Fruit fly (Drosophila melanogaster) whole organism, embryonic: ENCODE measurements around the gene Pebp1.

Experiments
- Abd-B ChIP-seq: fragments of 200-800 bp; sonication (Bioruptor generic); optimal IDR thresholded peaks from 2 replicates; lab custom pipeline; 2018; ENCODE audit warnings: missing biosample characterization, mild to moderate bottlenecking, missing genetic modification characterization, moderate library complexity
- Ada2b ChIP-seq: fragments of 200-800 bp; sonication (Bioruptor generic); IDR thresholded peaks from 2 replicates; pipeline ENCODE4 v1.3.6; 2022; ENCODE audit warnings: missing biosample characterization, missing genetic modification characterization
- Adf1 ChIP-seq: fragments of 200-800 bp; sonication (Bioruptor generic); IDR thresholded peaks from 2 replicates; pipeline ENCODE4 v1.3.6; 2022; ENCODE audit warnings: missing biosample characterization, missing genetic modification characterization
- B-H2 ChIP-seq: fragments of 200-800 bp; sonication (Bioruptor generic); optimal IDR thresholded peaks from 2 replicates; lab custom pipeline; 2018; ENCODE audit warnings: missing biosample characterization, mild to moderate bottlenecking, missing genetic modification characterization
- CG12744 ChIP-seq: fragments of 200-800 bp; sonication (Bioruptor generic); optimal IDR thresholded peaks from 2 replicates; lab custom pipeline; 2016; ENCODE audit warnings: missing biosample characterization, missing genetic modification characterization
- CG13287 ChIP-seq: fragments of 200-800 bp; sonication (Bioruptor generic); IDR thresholded peaks from 2 replicates; pipeline ENCODE4 v1.3.6; 2022; ENCODE audit warnings: missing biosample characterization, missing genetic modification characterization; ENCODE audit not compliant: partially characterized antibody
- CG13624 ChIP-seq: fragments of 200-800 bp; sonication (Bioruptor generic); optimal IDR thresholded peaks from 2 replicates; lab custom pipeline; 2016; ENCODE audit warnings: missing biosample characterization, missing genetic modification characterization
- CG14667 ChIP-seq: fragments of 200-800 bp; sonication (Bioruptor generic); IDR thresholded peaks from 2 replicates; pipeline ENCODE4 v1.3.6; 2022; ENCODE audit warnings: missing biosample characterization, missing genetic modification characterization
- CG14860 ChIP-seq: fragments of 200-800 bp; sonication (Bioruptor generic); IDR thresholded peaks from 3 replicates; pipeline ENCODE4 v1.3.6; 2022; ENCODE audit warnings: missing biosample characterization, missing genetic modification characterization; ENCODE audit not compliant: partially characterized antibody
- CG14965 ChIP-seq: fragments of 200-800 bp; sonication (Bioruptor generic); optimal IDR thresholded peaks from 2 replicates; lab custom pipeline; 2016; ENCODE audit warnings: missing biosample characterization, missing genetic modification characterization, borderline replicate concordance
- CG15269 ChIP-seq: fragments of 200-800 bp; sonication (Bioruptor generic); optimal IDR thresholded peaks from 2 replicates; lab custom pipeline; 2018; ENCODE audit warnings: missing biosample characterization, mild to moderate bottlenecking, missing genetic modification characterization, moderate library complexity
- CG15479 ChIP-seq: fragments of 200-800 bp; sonication (Bioruptor generic); optimal IDR thresholded peaks from 3 replicates; lab custom pipeline; 2019; ENCODE audit warnings: missing biosample characterization, mild to moderate bottlenecking, missing genetic modification characterization, moderate library complexity
- CG1603 ChIP-seq: fragments of 200-800 bp; sonication (Bioruptor generic); optimal IDR thresholded peaks from 2 replicates; lab custom pipeline; 2019; ENCODE audit warnings: missing biosample characterization, mild to moderate bottlenecking, missing genetic modification characterization, moderate library complexity
- CG16863 ChIP-seq: fragments of 200-800 bp; sonication (Bioruptor generic); optimal IDR thresholded peaks from 3 replicates; lab custom pipeline; 2016; ENCODE audit warnings: missing biosample characterization, missing genetic modification characterization
- CG17328 ChIP-seq: fragments of 200-800 bp; sonication (Bioruptor generic); IDR thresholded peaks from 2 replicates; pipeline ENCODE4 v1.3.6; 2022; ENCODE audit warnings: missing biosample characterization, missing genetic modification characterization
- CG17385 ChIP-seq: fragments of 200-800 bp; sonication (Bioruptor generic); optimal IDR thresholded peaks from 3 replicates; lab custom pipeline; 2018; ENCODE audit warnings: missing biosample characterization, mild to moderate bottlenecking, missing genetic modification characterization
- CG17829 ChIP-seq: fragments of 200-800 bp; optimal IDR thresholded peaks from 2 replicates; lab custom pipeline; 2019; ENCODE audit warnings: missing biosample characterization, mild to moderate bottlenecking, missing genetic modification characterization, moderate library complexity
- CG17912 ChIP-seq: fragments of 200-800 bp; sonication (Bioruptor generic); optimal IDR thresholded peaks from 2 replicates; lab custom pipeline; 2018; ENCODE audit warnings: missing biosample characterization, mild to moderate bottlenecking, missing genetic modification characterization
- CG1832 ChIP-seq: fragments of 200-800 bp; sonication (Bioruptor generic); optimal IDR thresholded peaks from 2 replicates; lab custom pipeline; 2017; ENCODE audit warnings: missing biosample characterization, mild to moderate bottlenecking, missing genetic modification characterization, inconsistent platforms
- CG7745 ChIP-seq: fragments of 200-800 bp; sonication (Bioruptor generic); optimal IDR thresholded peaks from 2 replicates; lab custom pipeline; 2018; ENCODE audit warnings: missing biosample characterization, mild to moderate bottlenecking, missing genetic modification characterization, moderate library complexity
- CrebB ChIP-seq: fragments of 200-800 bp; sonication (Bioruptor generic); optimal IDR thresholded peaks from 3 replicates; lab custom pipeline; 2018; ENCODE audit warnings: missing biosample characterization, mild to moderate bottlenecking, missing genetic modification characterization
- E2f2 ChIP-seq: fragments of 200-800 bp; sonication (Bioruptor generic); IDR thresholded peaks from 2 replicates; pipeline ENCODE4 v1.3.6; 2022; ENCODE audit warnings: missing biosample characterization, missing genetic modification characterization
- HLHmδ ChIP-seq: fragments of 200-800 bp; sonication (Bioruptor generic); optimal IDR thresholded peaks from 2 replicates; lab custom pipeline; 2018; ENCODE audit warnings: missing biosample characterization, mild to moderate bottlenecking, missing genetic modification characterization, moderate library complexity
- Kr ChIP-seq: fragments of 200-800 bp; sonication (Bioruptor generic); optimal IDR thresholded peaks from 2 replicates; lab custom pipeline; 2017; ENCODE audit warnings: missing biosample characterization, mild to moderate bottlenecking, missing genetic modification characterization
- NC2α ChIP-seq: fragments of 200-800 bp; sonication (Bioruptor generic); optimal IDR thresholded peaks from 2 replicates; lab custom pipeline; 2016; ENCODE audit warnings: missing biosample characterization, missing genetic modification characterization
- Nf-YA ChIP-seq: fragments of 200-800 bp; sonication (Bioruptor generic); IDR thresholded peaks from 2 replicates; pipeline ENCODE4 v1.3.6; 2022; ENCODE audit warnings: missing biosample characterization, missing genetic modification characterization
- Sry-β ChIP-seq: fragments of 200-800 bp; sonication (Bioruptor generic); optimal IDR thresholded peaks from 2 replicates; lab custom pipeline; 2018; ENCODE audit warnings: missing biosample characterization, mild to moderate bottlenecking, missing genetic modification characterization, moderate library complexity
- ac ChIP-seq: fragments of 200-800 bp; sonication (Bioruptor generic); optimal IDR thresholded peaks from 3 replicates; lab custom pipeline; 2017; ENCODE audit warnings: missing biosample characterization, mild to moderate bottlenecking, missing genetic modification characterization
- bowl ChIP-seq: fragments of 200-800 bp; sonication (Bioruptor generic); IDR thresholded peaks from 2 replicates; pipeline ENCODE4 v1.3.6; 2022; ENCODE audit warnings: missing biosample characterization, missing genetic modification characterization
- bsh ChIP-seq, 2 experiments: fragments of 200-800 bp; sonication (Bioruptor generic); optimal IDR thresholded peaks; 2 replicates each; lab custom pipeline; 2017 to 2018; ENCODE audit warnings: mild to moderate bottlenecking in 2 of 2, missing biosample characterization in 2 of 2, missing genetic modification characterization in 2 of 2, moderate library complexity in 1 of 2
- btn ChIP-seq: fragments of 200-800 bp; sonication (Bioruptor generic); optimal IDR thresholded peaks from 2 replicates; lab custom pipeline; 2016; ENCODE audit warnings: missing biosample characterization, missing genetic modification characterization
- dmrt11E ChIP-seq: fragments of 200-800 bp; sonication (Bioruptor generic); optimal IDR thresholded peaks from 3 replicates; lab custom pipeline; 2018; ENCODE audit warnings: missing biosample characterization, mild to moderate bottlenecking, missing genetic modification characterization, moderate library complexity
- dpn ChIP-seq, 2 experiments: fragments of 200-800 bp; sonication (Bioruptor generic); optimal IDR thresholded peaks; 3 replicates each; lab custom pipeline; 2016; ENCODE audit warnings: missing biosample characterization in 2 of 2, missing genetic modification characterization in 2 of 2
- dysf ChIP-seq: fragments of 200-800 bp; sonication (Bioruptor generic); IDR thresholded peaks from 3 replicates; pipeline ENCODE4 v1.3.6; 2022; ENCODE audit warnings: missing biosample characterization, missing genetic modification characterization
- fd64A ChIP-seq: fragments of 200-800 bp; sonication (Bioruptor generic); optimal IDR thresholded peaks from 3 replicates; lab custom pipeline; 2018; ENCODE audit warnings: missing biosample characterization, mild to moderate bottlenecking, missing genetic modification characterization
- fru ChIP-seq: fragments of >200 bp; optimal IDR thresholded peaks from 2 replicates; lab custom pipeline; 2017
- ham ChIP-seq: fragments of 200-800 bp; sonication (Bioruptor generic); IDR thresholded peaks from 2 replicates; pipeline ENCODE4 v1.3.6; 2022; ENCODE audit warnings: missing biosample characterization, missing genetic modification characterization
- hb ChIP-seq: fragments of 200-800 bp; sonication (Bioruptor generic); IDR thresholded peaks from 3 replicates; pipeline ENCODE4 v1.3.6; 2022; ENCODE audit warnings: missing biosample characterization, missing genetic modification characterization; ENCODE audit not compliant: partially characterized antibody
- her ChIP-seq: fragments of 200-800 bp; sonication (Bioruptor generic); optimal IDR thresholded peaks from 2 replicates; lab custom pipeline; 2016; ENCODE audit warnings: missing biosample characterization, missing genetic modification characterization
- jing ChIP-seq: fragments of 200-800 bp; sonication (Bioruptor generic); optimal IDR thresholded peaks from 2 replicates; lab custom pipeline; 2018; ENCODE audit warnings: missing biosample characterization, mild to moderate bottlenecking, missing genetic modification characterization
- lbe ChIP-seq: fragments of 200-800 bp; sonication (Bioruptor generic); optimal IDR thresholded peaks from 2 replicates; lab custom pipeline; 2016; ENCODE audit warnings: missing biosample characterization, mild to moderate bottlenecking, missing genetic modification characterization
- mld ChIP-seq: fragments of 200-800 bp; sonication (Bioruptor generic); IDR thresholded peaks from 3 replicates; pipeline ENCODE4 v1.3.6; 2022; ENCODE audit warnings: missing biosample characterization, missing genetic modification characterization; ENCODE audit not compliant: partially characterized antibody
- odd ChIP-seq: fragments of 200-800 bp; sonication (Bioruptor generic); optimal IDR thresholded peaks from 2 replicates; lab custom pipeline; 2017; ENCODE audit warnings: missing biosample characterization, mild to moderate bottlenecking, missing genetic modification characterization
- pb ChIP-seq: fragments of 200-800 bp; sonication (Bioruptor generic); optimal IDR thresholded peaks from 3 replicates; lab custom pipeline; 2016; ENCODE audit warnings: missing biosample characterization, missing genetic modification characterization
- schlank ChIP-seq: fragments of 200-800 bp; sonication (Bioruptor generic); optimal IDR thresholded peaks from 2 replicates; lab custom pipeline; 2018; ENCODE audit warnings: missing biosample characterization, mild to moderate bottlenecking, missing genetic modification characterization
- shn ChIP-seq: fragments of 200-800 bp; sonication (Bioruptor generic); optimal IDR thresholded peaks from 3 replicates; lab custom pipeline; 2016; ENCODE audit warnings: missing biosample characterization, missing genetic modification characterization
- sr ChIP-seq: fragments of 200-800 bp; sonication (Bioruptor generic); IDR thresholded peaks from 3 replicates; pipeline ENCODE4 v1.3.6; 2022; ENCODE audit warnings: missing biosample characterization, missing genetic modification characterization
- vnd ChIP-seq: fragments of 200-800 bp; sonication (Bioruptor generic); IDR thresholded peaks from 3 replicates; pipeline ENCODE4 v1.3.6; 2022; ENCODE audit warnings: missing biosample characterization, missing genetic modification characterization; ENCODE audit not compliant: partially characterized antibody
- zfh1 ChIP-seq: fragments of 200-800 bp; sonication (Bioruptor generic); IDR thresholded peaks from 3 replicates; pipeline ENCODE4 v1.3.6; 2022; ENCODE audit warnings: missing biosample characterization, missing genetic modification characterization
- zfh2 ChIP-seq: fragments of 200-800 bp; sonication (Bioruptor generic); optimal IDR thresholded peaks from 2 replicates; lab custom pipeline; 2016; ENCODE audit warnings: missing biosample characterization, missing genetic modification characterization

Pebp1 gene

dm6 chr3R:22468829-22469487, 3.1 kb downstream of the Pebp1 start (continued):
- TF ChIP-seq CG1832 (no peak), zfh2 (GFP tag; lab: Kevin White, UChicago) (peak; percentile 86), fd64A (GFP tag; lab: Kevin White, UChicago) (peak; percentile 51), CG16863 (GFP tag; lab: Kevin White, UChicago) (peak; percentile 82), CG1603 (tag; lab: Kevin White, UChicago) (peak; percentile 76), Adf1 (peak; percentile 34; the same call in 1 of the 2 replicates), CG15479 (GFP tag; lab: Kevin White, UChicago) (no peak), Sry-β (GFP tag; lab: Kevin White, UChicago) (no peak), btn (GFP tag; lab: Kevin White, UChicago) (peak; percentile 70), ac (GFP tag; lab: Kevin White, UChicago) (no peak), lbe (no peak), jing (GFP tag; lab: Kevin White, UChicago) (peak; percentile 64), schlank (tag; lab: Kevin White, UChicago) (peak; percentile 89), CG14667 (peak; percentile 82), CG14860 (no peak), NC2α (GFP tag; lab: Kevin White, UChicago) (peak; percentile 23), ham (GFP tag; lab: Robert Waterston, UW) (peak; percentile 63), hb (GFP tag; lab: Robert Waterston, UW) (no peak), dmrt11E (tag; lab: Kevin White, UChicago) (no peak), B-H2 (GFP tag; lab: Kevin White, UChicago) (peak; percentile 84), odd (GFP tag; lab: Kevin White, UChicago) (peak; percentile 75), CG7745 (tag; lab: Kevin White, UChicago) (no peak), Abd-B (GFP tag; lab: Kevin White, UChicago) (peak; percentile 83), CG17385 (GFP tag; lab: Kevin White, UChicago) (peak; percentile 81), HLHmδ (GFP tag; lab: Kevin White, UChicago) (no peak), CG17829 (tag; lab: Kevin White, UChicago) (peak; percentile 72), fru (lab: Kevin White, UChicago) (no peak), vnd (GFP tag; lab: Robert Waterston, UW) (no peak), CG17328 (GFP tag; lab: Robert Waterston, UW) (peak; percentile 81), dpn (GFP tag; optimal IDR thresholded peaks at IDR 0.05; lab: Kevin White, UChicago) (peak; percentile 87 to 89), her (GFP tag; lab: Kevin White, UChicago) (peak; percentile 90), CG12744 (GFP tag; lab: Kevin White, UChicago) (peak; percentile 73), zfh1 (GFP tag; lab: Robert Waterston, UW) (peak; percentile 71), mld (no peak), bowl (peak; percentile 45; the same call in 1 of the 2 replicates), sr (GFP tag; lab: Robert Waterston, UW) (no peak), Ada2b (peak; percentile 87), Kr (GFP tag; lab: Kevin White, UChicago) (no peak), bsh (GFP tag; optimal IDR thresholded peaks at IDR 0.05; lab: Kevin White, UChicago) (peak in 1 of 2 experiments; percentile 75), pb (peak; percentile 88), E2f2 (GFP tag; lab: Robert Waterston, UW) (peak; percentile 57), Nf-YA (peak; percentile 73), dysf (GFP tag; lab: Robert Waterston, UW) (peak; percentile 89), CG13287 (no peak), CrebB (tag; lab: Kevin White, UChicago) (peak; percentile 82), CG17912 (GFP tag; lab: Kevin White, UChicago) (no peak), CG14965 (GFP tag; lab: Kevin White, UChicago) (peak; percentile 25), CG13624 (peak; percentile 89), CG15269 (tag; lab: Kevin White, UChicago) (peak; percentile 91), shn (GFP tag; lab: Kevin White, UChicago) (peak; percentile 85)
